Worm (Caenorhabditis elegans): ENCODE results near the gene D1086.3.

- TF ChIP-seq ztf-29 (GFP tag; IDR thresholded peaks at IDR 0.05) (no peak), cog-1 (tag; optimal IDR thresholded peaks at IDR 0.05) (peak; percentile 4), flt-1 (GFP tag; IDR thresholded peaks at IDR 0.05) (no peak), med-1 (GFP tag; optimal IDR thresholded peaks at IDR 0.05; ENCODE audit: insufficient read depth) (no peak), ztf-23 (GFP tag; IDR thresholded peaks at IDR 0.05) (no peak), tab-1 (GFP tag; IDR thresholded peaks at IDR 0.05) (no peak), T22C8.4 (GFP tag; IDR thresholded peaks at IDR 0.05) (no peak)
These were observed 46.9 kb downstream of the D1086.3 start for ce11 chrV:14139252-14140100.
